Worm (Caenorhabditis elegans): ENCODE data around the gene R13A5.10.

The R13A5.10 gene

ce11 chrIII:7619846-7620245, 37.1 kb upstream of the R13A5.10 start:
- no peak for TF ChIP-seq lsy-2 (tag; optimal IDR thresholded peaks at IDR 0.05)
- no peak for TF ChIP-seq ceh-90 (tag; optimal IDR thresholded peaks at IDR 0.05)
- no peak for TF ChIP-seq nhr-84 (tag; optimal IDR thresholded peaks at IDR 0.05)
- no peak for TF ChIP-seq pax-3 (tag; optimal IDR thresholded peaks at IDR 0.05)
- TF ChIP-seq elt-2 (tag; optimal IDR thresholded peaks at IDR 0.05), result no peak
- TF ChIP-seq zag-1 (tag; optimal IDR thresholded peaks at IDR 0.05), result no peak

ce11 chrIII:7618294-7618693, 35.5 kb upstream of the R13A5.10 start:
- TF ChIP-seq zip-4 (GFP tag; optimal IDR thresholded peaks at IDR 0.05) (no peak), elt-3 (tag; optimal IDR thresholded peaks at IDR 0.05) (peak in 1 of 6 experiments; percentile 39), blmp-1 (tag; optimal IDR thresholded peaks at IDR 0.05) (peak; percentile 86), fkh-10 (GFP tag; optimal IDR thresholded peaks at IDR 0.05) (no peak), ces-1 (GFP tag; optimal IDR thresholded peaks at IDR 0.05) (no peak), nhr-20 (tag; optimal IDR thresholded peaks at IDR 0.05) (no peak), rnt-1 (tag; optimal IDR thresholded peaks at IDR 0.05) (peak; percentile 7)

- TF ChIP-seq ces-1 (GFP tag; optimal IDR thresholded peaks at IDR 0.05), result no peak
- no peak for TF ChIP-seq pqm-1 (tag; optimal IDR thresholded peaks at IDR 0.05)
- no peak for TF ChIP-seq tbx-2 (tag; optimal IDR thresholded peaks at IDR 0.05)
- peak; percentile 38 for TF ChIP-seq rnt-1 (tag; optimal IDR thresholded peaks at IDR 0.05)
Measured at ce11 chrIII:7616228-7616627, 33.4 kb upstream of the R13A5.10 start, which contains the start of gene T04A6.1. Gene T04A6.1 (plus strand): TSS chrIII:7616528.

ce11 chrIII:7614530-7614929, 31.7 kb upstream of the R13A5.10 start, which contains the start of gene T04A6.2:
Gene T04A6.2 (plus strand): TSS chrIII:7614830.
- TF ChIP-seq tbx-2 (tag; optimal IDR thresholded peaks at IDR 0.05) (no peak), C34B4.2 (tag; optimal IDR thresholded peaks at IDR 0.05) (no peak), efl-3 (GFP tag; optimal IDR thresholded peaks at IDR 0.05) (no peak), nhr-20 (tag; optimal IDR thresholded peaks at IDR 0.05) (no peak), skn-1 (tag; optimal IDR thresholded peaks at IDR 0.05) (no peak), nhr-84 (tag; optimal IDR thresholded peaks at IDR 0.05) (no peak), nhr-47 (tag; optimal IDR thresholded peaks at IDR 0.05) (no peak), ztf-4 (tag; optimal IDR thresholded peaks at IDR 0.05) (no peak), dsc-1 (tag; optimal IDR thresholded peaks at IDR 0.05) (no peak), ces-1 (GFP tag; optimal IDR thresholded peaks at IDR 0.05) (no peak)

- TF ChIP-seq swsn-7 (tag; optimal IDR thresholded peaks at IDR 0.05) (no peak), nhr-12 (tag; optimal IDR thresholded peaks at IDR 0.05) (no peak), grh-1 (GFP tag; IDR thresholded peaks at IDR 0.05) (no peak), alr-1 (tag; optimal IDR thresholded peaks at IDR 0.05; ENCODE audit: borderline replicate concordance) (no peak), isw-1 (GFP tag; IDR thresholded peaks at IDR 0.05) (no peak), efl-3 (GFP tag; optimal IDR thresholded peaks at IDR 0.05) (no peak), snpc-4 (tag; optimal IDR thresholded peaks at IDR 0.05) (no peak), rnt-1 (tag; optimal IDR thresholded peaks at IDR 0.05) (no peak), ztf-11 (tag; optimal IDR thresholded peaks at IDR 0.05) (no peak), unc-130 (tag; optimal IDR thresholded peaks at IDR 0.05) (no peak), efl-1 (optimal IDR thresholded peaks at IDR 0.05) (no peak), efl-1 (GFP tag; optimal IDR thresholded peaks at IDR 0.05 in 1 of 2) (no peak), skn-1 (tag; optimal IDR thresholded peaks at IDR 0.05) (no peak), mep-1 (tag; optimal IDR thresholded peaks at IDR 0.05) (no peak), ama-1 (optimal IDR thresholded peaks at IDR 0.05) (no peak), lin-35 (GFP tag; optimal IDR thresholded peaks at IDR 0.05) (no peak), nhr-28 (tag; optimal IDR thresholded peaks at IDR 0.05) (no peak), mdl-1 (tag; optimal IDR thresholded peaks at IDR 0.05) (no peak), aha-1 (tag; optimal IDR thresholded peaks at IDR 0.05) (no peak), fos-1 (tag; optimal IDR thresholded peaks at IDR 0.05) (no peak), zag-1 (tag; optimal IDR thresholded peaks at IDR 0.05) (no peak)
Measured at ce11 chrIII:7609168-7609567, 26.4 kb upstream of the R13A5.10 start, which contains the start of gene nsph-4.3. Gene nsph-4.3 (minus strand): TSS chrIII:7609268.

Data from whole organism, L1 larva.